Fruit fly (Drosophila melanogaster): ENCODE data around the gene NLaz.
A peak's percentile ranks its signal among the peaks of the same experiment; 100 is the strongest.

Gene NLaz

dm6 chr2L:1316422-1316821 is 45.2 kb downstream of the NLaz start (continued):
- TF ChIP-seq luna (GFP tag; optimal IDR thresholded peaks at IDR 0.05) (no peak), CG1602 (GFP tag; optimal IDR thresholded peaks at IDR 0.05) (no peak), HLH4C (GFP tag; IDR thresholded peaks at IDR 0.05; ENCODE audit: partially characterized antibody) (no peak), E2f1 (GFP tag; IDR thresholded peaks at IDR 0.05) (no peak), CG14965 (GFP tag; optimal IDR thresholded peaks at IDR 0.05; ENCODE audit: borderline replicate concordance) (no peak), CG7987 (GFP tag; optimal IDR thresholded peaks at IDR 0.05) (no peak), CG11398 (GFP tag; optimal IDR thresholded peaks at IDR 0.05) (no peak), NK7.1 (GFP tag; optimal IDR thresholded peaks at IDR 0.05) (no peak), da (GFP tag; optimal IDR thresholded peaks at IDR 0.05) (no peak), pan (optimal IDR thresholded peaks at IDR 0.05) (no peak), pan (GFP tag; optimal IDR thresholded peaks at IDR 0.05 in 1 of 2, IDR thresholded peaks at IDR 0.05 in 1 of 2) (peak in 1 of 2 experiments; percentile 64), CG18599 (GFP tag; optimal IDR thresholded peaks at IDR 0.05) (peak; percentile 71), corto (GFP tag; optimal IDR thresholded peaks at IDR 0.05) (no peak), CG10959 (GFP tag; IDR thresholded peaks at IDR 0.05) (no peak), her (GFP tag; optimal IDR thresholded peaks at IDR 0.05) (no peak), Mad (GFP tag; optimal IDR thresholded peaks at IDR 0.05) (no peak), pzg (GFP tag; optimal IDR thresholded peaks at IDR 0.05) (no peak), gce (GFP tag; IDR thresholded peaks at IDR 0.05) (no peak), Aef1 (GFP tag; IDR thresholded peaks at IDR 0.05) (no peak), Hr39 (optimal IDR thresholded peaks at IDR 0.05) (no peak), oc (tag; optimal IDR thresholded peaks at IDR 0.05) (no peak), dpn (GFP tag; optimal IDR thresholded peaks at IDR 0.05) (peak; percentile 12 to 26), CG6791 (GFP tag; IDR thresholded peaks at IDR 0.05; ENCODE audit: partially characterized antibody) (no peak), Stat92E (GFP tag; optimal IDR thresholded peaks at IDR 0.05) (no peak), Dad (GFP tag; optimal IDR thresholded peaks at IDR 0.05) (no peak), Eip74EF (GFP tag; optimal IDR thresholded peaks at IDR 0.05) (no peak), inv (GFP tag; IDR thresholded peaks at IDR 0.05; ENCODE audit: partially characterized antibody) (no peak), dati (GFP tag; IDR thresholded peaks at IDR 0.05) (no peak), B-H1 (GFP tag; IDR thresholded peaks at IDR 0.05) (no peak), Asciz (GFP tag; optimal IDR thresholded peaks at IDR 0.05) (peak; percentile 38), Dp (GFP tag; optimal IDR thresholded peaks at IDR 0.05) (no peak), grn (GFP tag; optimal IDR thresholded peaks at IDR 0.05) (no peak), Oli (tag; optimal IDR thresholded peaks at IDR 0.05) (peak; percentile 29), Sox100B (GFP tag; optimal IDR thresholded peaks at IDR 0.05) (no peak), Doc3 (GFP tag; IDR thresholded peaks at IDR 0.05; ENCODE audit: partially characterized antibody) (no peak), CG16815 (GFP tag; optimal IDR thresholded peaks at IDR 0.05) (peak; percentile 5), ac (GFP tag; optimal IDR thresholded peaks at IDR 0.05) (no peak), CG13123 (GFP tag; optimal IDR thresholded peaks at IDR 0.05) (no peak), CG1603 (tag; optimal IDR thresholded peaks at IDR 0.05) (peak; percentile 53), dmrt11E (tag; optimal IDR thresholded peaks at IDR 0.05) (no peak), Kr (GFP tag; optimal IDR thresholded peaks at IDR 0.05) (no peak), hth (optimal IDR thresholded peaks at IDR 0.05) (no peak), CG8089 (GFP tag; optimal IDR thresholded peaks at IDR 0.05) (no peak), CG12744 (GFP tag; optimal IDR thresholded peaks at IDR 0.05) (no peak), ab (GFP tag; optimal IDR thresholded peaks at IDR 0.05) (no peak), CG17328 (GFP tag; IDR thresholded peaks at IDR 0.05) (peak; percentile 61), CG5245 (GFP tag; optimal IDR thresholded peaks at IDR 0.05) (no peak), dmrt99B (tag; optimal IDR thresholded peaks at IDR 0.05) (peak; percentile 51), CG15696 (tag; optimal IDR thresholded peaks at IDR 0.05) (no peak), dan (GFP tag; IDR thresholded peaks at IDR 0.05) (no peak), CG12071 (GFP tag; optimal IDR thresholded peaks at IDR 0.05) (no peak), Bgb (GFP tag; IDR thresholded peaks at IDR 0.05; ENCODE audit: partially characterized antibody) (no peak)

Data from whole organism, embryonic.